Worm (Caenorhabditis elegans): ENCODE data around the gene wee-1.1.

DNA sequence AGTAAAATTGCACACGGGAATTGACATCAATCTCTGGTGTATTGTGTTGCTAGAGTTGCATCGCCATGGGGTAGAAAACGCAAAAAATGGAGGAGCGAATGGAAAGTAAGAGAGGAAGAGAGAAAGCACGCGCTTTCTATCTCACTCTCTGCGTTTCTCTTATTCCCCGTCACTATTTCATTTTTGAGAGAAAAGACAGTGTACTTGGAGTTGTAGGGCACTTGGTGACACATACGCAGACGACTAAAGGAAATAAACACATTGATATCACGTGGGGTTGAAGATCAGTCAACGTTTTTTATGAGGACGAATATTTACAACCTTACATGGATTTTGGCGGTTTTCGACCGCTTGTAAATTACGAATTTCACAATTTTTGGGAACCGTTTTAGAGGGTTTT lies 20.1 kb upstream of the wee-1.1 start:
- TF ChIP-seq F49E8.2 (tag; optimal IDR thresholded peaks at IDR 0.05; ENCODE audit: borderline replicate concordance) = no peak
- peak; percentile 64 for TF ChIP-seq nhr-76 (tag; optimal IDR thresholded peaks at IDR 0.05)
- no peak for TF ChIP-seq F44E2.7 (GFP tag; IDR thresholded peaks at IDR 0.05)
- TF ChIP-seq lim-7 (GFP tag; IDR thresholded peaks at IDR 0.05) = no peak
- TF ChIP-seq unc-62 (GFP tag; optimal IDR thresholded peaks at IDR 0.05 in 1 of 2) = peak in 1 of 2 experiments; percentile 100
- TF ChIP-seq unc-62 (tag; optimal IDR thresholded peaks at IDR 0.05) = no peak
- no peak for TF ChIP-seq ceh-82 (tag; optimal IDR thresholded peaks at IDR 0.05)
- no peak for TF ChIP-seq ZK546.5 (tag; optimal IDR thresholded peaks at IDR 0.05)
- TF ChIP-seq F10B5.3 (tag; optimal IDR thresholded peaks at IDR 0.05) = no peak
- peak; percentile 75 for TF ChIP-seq fos-1 (tag; optimal IDR thresholded peaks at IDR 0.05)

Measured in whole organism, L4 larva.